Worm (Caenorhabditis elegans): ENCODE data around the gene K07H8.9.

ce11 chrIV:8262671-8263070 lies 23.6 kb downstream of the K07H8.9 start:
- TF ChIP-seq nhr-25 (tag; optimal IDR thresholded peaks at IDR 0.05; ENCODE audit: borderline replicate concordance, insufficient read depth), result no peak
- TF ChIP-seq ZK546.5 (tag; optimal IDR thresholded peaks at IDR 0.05), result no peak
- no peak for TF ChIP-seq unc-39 (tag; optimal IDR thresholded peaks at IDR 0.05)
- no peak for TF ChIP-seq mxl-2 (GFP tag; conservative IDR thresholded peaks at IDR 0.05)
- no peak for TF ChIP-seq unc-62 (GFP tag; optimal IDR thresholded peaks at IDR 0.05 in 1 of 2)
- no peak for TF ChIP-seq unc-62 (tag; optimal IDR thresholded peaks at IDR 0.05)
- no peak for TF ChIP-seq ZK337.2 (GFP tag; IDR thresholded peaks at IDR 0.05)
